Worm (Caenorhabditis elegans) whole organism, midembryonic: ENCODE data around the gene hsp-6.

Source experiments
- T22C8.4 ChIP-seq: fragments of 200-800 bp; sonication (Bioruptor generic); IDR thresholded peaks from 2 replicates; pipeline ENCODE4 v1.3.6; 2022; ENCODE audit warnings: missing genetic modification characterization, missing compliant biosample characterization
- cog-1 ChIP-seq: sonication (generic microtip); optimal IDR thresholded peaks from 2 replicates; lab custom pipeline; 2016; ENCODE audit warnings: missing genetic modification characterization, missing compliant biosample characterization
- flt-1 ChIP-seq: fragments of 200-800 bp; sonication (Bioruptor generic); IDR thresholded peaks from 2 replicates; pipeline ENCODE4 v1.3.6; 2022; ENCODE audit warnings: missing genetic modification characterization, missing compliant biosample characterization
- klf-2 ChIP-seq: fragments of 200-800 bp; sonication (Bioruptor generic); conservative IDR thresholded peaks from 2 replicates; pipeline ENCODE4 v1.3.6; 2022; ENCODE audit warnings: missing genetic modification reagents, missing genetic modification characterization, missing compliant biosample characterization
- med-1 ChIP-seq: sonication (generic microtip); optimal IDR thresholded peaks from 2 replicates; lab custom pipeline; 2017; ENCODE audit warnings: missing genetic modification characterization, mild to moderate bottlenecking, missing compliant biosample characterization, antibody characterized with exemption, missing genetic modification reagents; ENCODE audit not compliant: insufficient read depth
- ref-1 ChIP-seq: fragments of 200-800 bp; sonication (Bioruptor generic); conservative IDR thresholded peaks from 2 replicates; pipeline ENCODE4 v1.3.6; 2022; ENCODE audit warnings: missing genetic modification reagents, missing genetic modification characterization, missing compliant biosample characterization
- tab-1 ChIP-seq: fragments of 200-800 bp; sonication (Bioruptor generic); IDR thresholded peaks from 2 replicates; pipeline ENCODE4 v1.3.6; 2022; ENCODE audit warnings: missing genetic modification characterization, missing compliant biosample characterization
- ztf-23 ChIP-seq: fragments of 200-800 bp; sonication (Bioruptor generic); IDR thresholded peaks from 2 replicates; pipeline ENCODE4 v1.3.6; 2022; ENCODE audit warnings: missing genetic modification reagents, missing genetic modification characterization, missing compliant biosample characterization
- ztf-29 ChIP-seq: fragments of 200-800 bp; sonication (Bioruptor generic); IDR thresholded peaks from 2 replicates; pipeline ENCODE4 v1.3.6; 2022; ENCODE audit warnings: missing genetic modification reagents, missing genetic modification characterization, missing compliant biosample characterization

The hsp-6 gene

DNA sequence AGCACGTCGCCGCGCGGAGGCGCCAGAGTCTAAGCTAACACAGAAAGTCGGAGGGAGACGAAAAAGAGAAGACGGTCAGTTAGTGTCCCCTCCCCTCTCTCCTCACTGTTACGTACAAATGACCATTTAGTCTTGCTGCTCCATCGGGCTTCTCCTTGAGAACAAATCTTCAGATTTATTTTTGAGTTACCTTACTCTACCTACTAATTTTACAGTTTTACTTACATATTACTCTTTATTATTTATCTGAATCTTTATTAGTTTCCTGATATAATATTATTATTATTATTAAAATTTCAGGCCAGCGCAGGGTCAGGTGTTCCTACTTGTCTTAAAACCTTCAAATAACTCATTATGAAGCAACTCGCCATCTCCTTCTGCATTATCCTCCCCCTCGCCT, 25.8 kb downstream of the hsp-6 start, which contains the start of gene R02F11.1:
Gene R02F11.1, plus strand, starts transcription at position 301 of the 400 bp plus-strand sequence.
- TF ChIP-seq ref-1 = no peak
- no peak for TF ChIP-seq tab-1 (GFP tag; lab: Robert Waterston, UW)
- no peak for TF ChIP-seq flt-1 (GFP tag; lab: Robert Waterston, UW)
- no peak for TF ChIP-seq ztf-29 (GFP tag; lab: Robert Waterston, UW)
- no peak for TF ChIP-seq med-1
- no peak for TF ChIP-seq T22C8.4 (GFP tag; lab: Robert Waterston, UW)
- no peak for TF ChIP-seq ztf-23 (GFP tag; lab: Robert Waterston, UW)
- TF ChIP-seq klf-2 (GFP tag; lab: Robert Waterston, UW) = no peak
- TF ChIP-seq cog-1 = no peak

DNA sequence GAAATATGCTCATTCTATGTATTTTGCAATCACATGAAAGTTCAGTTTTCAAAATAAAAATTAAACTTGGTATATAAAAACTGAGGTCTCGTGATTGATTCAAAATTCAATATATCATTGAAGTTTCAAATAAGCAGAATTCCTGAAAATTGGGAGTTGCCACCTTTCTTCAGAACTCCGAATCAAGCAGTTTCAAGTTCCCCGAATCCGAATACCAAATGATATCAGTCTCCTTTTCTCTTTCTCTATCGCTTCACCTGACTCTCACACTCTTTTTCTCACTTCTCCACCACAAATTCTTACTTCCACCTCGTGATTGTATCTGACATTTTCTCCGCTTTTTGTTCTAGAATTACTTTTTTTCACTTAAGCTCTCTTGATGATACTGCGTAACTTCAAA, 32.3 kb downstream of the hsp-6 start, which contains the start of gene R02F11.2:
Gene R02F11.2, plus strand, starts transcription at position 292 of the 400 bp plus-strand sequence.
- TF ChIP-seq T22C8.4 (GFP tag; lab: Robert Waterston, UW) (no peak), ref-1 (no peak), cog-1 (no peak), flt-1 (GFP tag; lab: Robert Waterston, UW) (no peak), ztf-23 (GFP tag; lab: Robert Waterston, UW) (no peak), tab-1 (GFP tag; lab: Robert Waterston, UW) (no peak), med-1 (no peak), klf-2 (GFP tag; lab: Robert Waterston, UW) (no peak), ztf-29 (GFP tag; lab: Robert Waterston, UW) (no peak)

DNA sequence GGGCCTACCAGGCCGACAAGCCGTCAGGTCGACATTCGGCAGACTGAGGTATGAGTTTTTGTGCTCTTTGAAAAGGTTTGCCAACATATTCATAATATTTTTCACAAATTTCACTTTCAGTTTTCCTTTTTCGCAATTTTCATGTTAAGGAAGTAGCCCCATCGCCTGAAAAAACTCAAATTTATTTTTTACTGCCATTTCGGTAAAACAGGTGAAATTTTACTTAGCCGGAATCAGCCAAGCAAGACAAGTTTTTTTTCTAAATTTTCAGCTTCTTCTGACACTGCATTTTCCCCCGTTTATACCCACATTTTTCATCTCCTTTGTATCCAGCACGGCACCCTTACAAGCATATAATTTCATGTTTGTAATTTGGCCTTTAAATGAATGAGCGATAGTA, 35.0 kb downstream of the hsp-6 start, which contains the start of gene R02F11.11:
Gene R02F11.11, plus strand, starts transcription at position 301 of the 400 bp plus-strand sequence.
- TF ChIP-seq tab-1 (GFP tag; lab: Robert Waterston, UW) (no peak), cog-1 (no peak), med-1 (no peak), flt-1 (GFP tag; lab: Robert Waterston, UW) (no peak), T22C8.4 (GFP tag; lab: Robert Waterston, UW) (no peak), ztf-29 (GFP tag; lab: Robert Waterston, UW) (no peak), klf-2 (GFP tag; lab: Robert Waterston, UW) (no peak), ref-1 (no peak), ztf-23 (GFP tag; lab: Robert Waterston, UW) (no peak)

DNA sequence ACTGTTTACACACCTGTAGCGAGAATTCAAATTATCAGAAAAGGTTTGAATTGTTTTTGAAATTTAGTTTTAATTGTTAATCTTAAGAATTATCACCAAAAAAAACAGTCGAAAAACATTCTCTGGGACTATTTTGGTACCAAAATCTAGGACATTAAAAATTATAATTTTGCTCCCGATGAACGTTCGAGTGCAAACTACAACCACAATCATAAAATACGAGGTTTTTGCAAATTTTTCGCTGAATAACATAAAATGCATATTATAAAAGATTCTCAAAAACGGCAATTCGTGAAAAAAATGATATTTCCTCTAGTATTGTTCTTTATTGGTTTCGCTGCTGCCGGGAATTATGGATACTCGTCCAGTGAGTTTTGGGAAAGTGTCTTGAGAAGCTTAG, 36.2 kb downstream of the hsp-6 start, which contains the start of gene R02F11.12:
Gene R02F11.12, plus strand, starts transcription at position 301 of the 400 bp plus-strand sequence.
- TF ChIP-seq T22C8.4 (GFP tag; lab: Robert Waterston, UW) (no peak), klf-2 (GFP tag; lab: Robert Waterston, UW) (no peak), tab-1 (GFP tag; lab: Robert Waterston, UW) (no peak), ref-1 (no peak), ztf-23 (GFP tag; lab: Robert Waterston, UW) (no peak), cog-1 (no peak), flt-1 (GFP tag; lab: Robert Waterston, UW) (no peak), ztf-29 (GFP tag; lab: Robert Waterston, UW) (no peak), med-1 (no peak)

DNA sequence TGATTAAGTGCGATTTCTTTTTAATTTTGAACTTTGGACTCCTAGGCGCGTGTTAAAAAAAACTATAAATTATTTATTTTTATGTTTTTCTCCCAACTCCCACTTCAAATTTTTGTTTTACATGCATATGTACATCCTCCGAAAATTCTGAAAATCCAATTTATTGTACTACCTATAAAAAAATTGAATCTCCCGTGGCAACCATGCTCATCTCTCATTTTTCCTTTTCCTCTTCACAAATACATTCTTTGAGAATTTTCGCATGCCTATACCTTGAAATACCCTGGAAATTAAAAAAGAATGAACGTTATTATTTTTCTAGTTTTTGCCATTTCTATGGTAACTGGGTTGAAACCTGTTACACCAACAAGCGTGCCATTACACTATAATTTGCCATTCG, 37.7 kb downstream of the hsp-6 start, which contains the start of gene R02F11.10:
Gene R02F11.10, plus strand, starts transcription at position 301 of the 400 bp plus-strand sequence.
- no peak for TF ChIP-seq ref-1

DNA sequence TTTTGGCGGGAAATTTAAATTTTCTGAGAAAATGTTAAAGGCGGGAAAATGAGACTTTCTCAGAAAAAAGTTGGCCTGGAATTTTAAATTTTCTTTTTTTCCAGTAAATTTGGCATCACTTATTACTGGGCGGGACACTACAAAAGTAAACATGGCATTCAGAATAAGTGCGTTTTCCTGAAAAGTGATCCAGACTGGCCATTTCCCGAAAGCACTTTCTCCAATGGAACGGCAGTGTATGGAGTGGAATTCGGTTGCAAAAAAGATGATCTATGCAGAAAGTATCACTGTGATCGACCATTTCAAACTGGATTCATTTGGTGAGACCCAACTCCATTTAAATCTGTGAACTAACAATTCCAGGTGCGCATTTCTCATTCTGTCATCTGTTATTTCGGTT, 38.7 kb downstream of the hsp-6 start:
- TF ChIP-seq klf-2 (GFP tag; lab: Robert Waterston, UW) = no peak
- TF ChIP-seq ztf-29 (GFP tag; lab: Robert Waterston, UW) = no peak
- no peak for TF ChIP-seq med-1
- TF ChIP-seq cog-1 = no peak
- no peak for TF ChIP-seq ref-1
- TF ChIP-seq tab-1 (GFP tag; lab: Robert Waterston, UW) = no peak
- TF ChIP-seq T22C8.4 (GFP tag; lab: Robert Waterston, UW) = no peak
- no peak for TF ChIP-seq ztf-23 (GFP tag; lab: Robert Waterston, UW)
- TF ChIP-seq flt-1 (GFP tag; lab: Robert Waterston, UW) = no peak

DNA sequence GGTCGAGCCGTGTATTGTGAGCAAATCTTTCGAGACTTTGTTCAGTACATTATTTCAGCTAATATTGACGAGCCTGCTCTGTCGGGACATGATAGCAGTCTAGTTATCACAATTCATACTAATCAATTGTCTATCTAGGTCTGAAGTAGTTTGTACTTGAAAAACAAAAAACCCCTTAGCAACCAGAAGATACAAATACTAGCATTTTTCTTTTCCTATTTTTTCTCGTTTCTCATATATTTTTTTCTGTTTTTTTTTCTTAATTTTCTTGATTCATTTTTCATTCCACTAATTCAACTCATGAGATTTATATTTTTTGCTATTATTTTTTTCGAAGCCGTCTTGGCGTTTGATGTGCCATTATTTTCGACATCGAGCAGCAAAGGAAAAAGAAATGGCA, 39.4 kb downstream of the hsp-6 start, which contains the start of gene R02F11.9:
Gene R02F11.9, plus strand, starts transcription at position 301 of the 400 bp plus-strand sequence.
- TF ChIP-seq flt-1 (GFP tag; lab: Robert Waterston, UW) (no peak), tab-1 (GFP tag; lab: Robert Waterston, UW) (no peak), ztf-23 (GFP tag; lab: Robert Waterston, UW) (no peak), T22C8.4 (GFP tag; lab: Robert Waterston, UW) (no peak), cog-1 (no peak), ref-1 (no peak), med-1 (no peak)

DNA sequence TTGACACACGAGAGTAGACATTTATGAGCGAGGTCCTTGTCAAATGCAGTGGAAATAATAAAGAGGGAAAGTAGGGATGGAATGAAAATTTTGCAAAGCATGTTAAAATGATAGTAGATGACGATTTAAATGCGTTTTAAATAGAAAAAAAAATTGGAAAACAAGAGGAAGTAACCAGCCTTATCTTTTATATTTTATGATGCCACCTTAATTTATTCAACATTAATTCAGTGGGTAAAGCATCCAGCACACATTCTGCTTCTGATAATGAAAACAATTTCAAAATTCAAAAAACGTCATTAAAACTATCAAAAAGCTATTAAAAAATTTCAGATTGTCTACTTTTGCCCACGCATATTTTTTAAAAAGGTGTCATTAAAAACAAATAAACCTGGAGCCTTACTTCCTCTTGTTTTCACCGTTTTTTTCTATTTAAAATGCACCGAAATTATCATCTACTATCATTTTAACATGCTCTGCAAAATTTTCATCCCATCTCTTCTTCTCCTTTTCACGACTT, 41.2 kb downstream of the hsp-6 start, which contains the start of the genes Y60C6A.2 and Y60C6A.3:
Gene Y60C6A.2, minus strand, starts transcription at position 101 of the 520 bp plus-strand sequence.
Gene Y60C6A.3, plus strand, starts transcription at position 470 of the 520 bp plus-strand sequence.
- TF ChIP-seq ztf-29 (GFP tag; lab: Robert Waterston, UW) = no peak
- no peak for TF ChIP-seq tab-1 (GFP tag; lab: Robert Waterston, UW)
- no peak for TF ChIP-seq cog-1
- no peak for TF ChIP-seq T22C8.4 (GFP tag; lab: Robert Waterston, UW)
- no peak for TF ChIP-seq klf-2 (GFP tag; lab: Robert Waterston, UW)
- TF ChIP-seq flt-1 (GFP tag; lab: Robert Waterston, UW) = no peak
- TF ChIP-seq ztf-23 (GFP tag; lab: Robert Waterston, UW) = no peak
- TF ChIP-seq med-1 = no peak
- TF ChIP-seq ref-1 = no peak

DNA sequence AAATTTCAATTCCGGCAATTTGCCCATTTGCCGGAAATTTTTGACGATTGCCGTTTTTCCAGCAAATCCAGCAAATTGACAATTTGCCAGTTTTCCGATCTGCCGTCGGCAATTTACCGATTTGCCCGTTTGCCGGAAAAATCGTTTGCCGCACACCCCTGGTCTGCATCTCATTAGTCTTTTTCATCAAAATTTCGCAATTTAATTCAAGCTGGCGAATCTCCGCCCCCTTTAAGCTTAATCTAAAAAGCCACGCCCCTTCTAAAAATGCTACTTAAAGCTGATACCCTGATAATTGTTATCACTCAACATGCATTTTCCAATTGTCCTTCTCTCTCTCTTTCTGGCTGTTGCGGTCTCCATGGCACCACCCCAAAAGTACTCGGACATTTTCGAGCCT, 43.2 kb downstream of the hsp-6 start, which contains the start of gene Y60C6A.1:
Gene Y60C6A.1, plus strand, starts transcription at position 301 of the 400 bp plus-strand sequence.
- TF ChIP-seq ztf-29 (GFP tag; lab: Robert Waterston, UW) (no peak), med-1 (no peak), cog-1 (no peak), ref-1 (no peak), flt-1 (GFP tag; lab: Robert Waterston, UW) (no peak), tab-1 (GFP tag; lab: Robert Waterston, UW) (no peak), ztf-23 (GFP tag; lab: Robert Waterston, UW) (no peak), T22C8.4 (GFP tag; lab: Robert Waterston, UW) (no peak), klf-2 (GFP tag; lab: Robert Waterston, UW) (no peak)
